Fruit fly (Drosophila melanogaster) Kc167 (cell line): ENCODE measurements around the gene neo.

Source experiments
- Myc ChIP-seq: fragments of >200 bp; optimal IDR thresholded peaks from 2 replicates; lab custom pipeline; 2017; ENCODE audit warnings: missing external identifiers
- h ChIP-seq: fragments of >200 bp; optimal IDR thresholded peaks from 3 replicates; lab custom pipeline; 2018; ENCODE audit warnings: missing external identifiers
- insv ChIP-seq: fragments of >200 bp; optimal IDR thresholded peaks from 3 replicates; lab custom pipeline; 2018; ENCODE audit warnings: missing external identifiers
- psq ChIP-seq: fragments of >200 bp; optimal IDR thresholded peaks from 2 replicates; lab custom pipeline; 2017; ENCODE audit warnings: missing external identifiers

dm6 chr3R:29869350-29869688, 50.4 kb downstream of the neo start, which contains the start of gene CG34133:
- TF ChIP-seq psq (lab: Kevin White, UChicago) (no peak), h (lab: Kevin White, UChicago) (no peak), Myc (lab: Kevin White, UChicago) (no peak), insv (no peak)
